Worm (Caenorhabditis elegans): ENCODE results near the gene fip-3.
A peak's percentile ranks its signal among the peaks of the same experiment; 100 is the strongest.

The fip-3 gene

ce11 chrIII:8589195-8589594 is at the start of gene fip-3:
Gene fip-3 (minus strand): TSS chrIII:8589488.
- TF ChIP-seq nhr-237 (tag; optimal IDR thresholded peaks at IDR 0.05): no peak
- no peak for TF ChIP-seq mep-1 (tag; optimal IDR thresholded peaks at IDR 0.05)
- no peak for TF ChIP-seq ceh-88 (GFP tag; IDR thresholded peaks at IDR 0.05)
- TF ChIP-seq Y116A8C.19 (tag; optimal IDR thresholded peaks at IDR 0.05; ENCODE audit: borderline replicate concordance): no peak
- TF ChIP-seq ceh-63 (GFP tag; optimal IDR thresholded peaks at IDR 0.05): no peak
- TF ChIP-seq nhr-19 (GFP tag; conservative IDR thresholded peaks at IDR 0.05): no peak
- TF ChIP-seq nhr-47 (tag; optimal IDR thresholded peaks at IDR 0.05): no peak
- no peak for TF ChIP-seq unc-98 (GFP tag; IDR thresholded peaks at IDR 0.05)
- no peak for TF ChIP-seq pag-3 (tag; optimal IDR thresholded peaks at IDR 0.05; ENCODE audit: borderline replicate concordance, insufficient read depth)
- TF ChIP-seq unc-130 (tag; optimal IDR thresholded peaks at IDR 0.05): no peak
- no peak for TF ChIP-seq nhr-76 (tag; optimal IDR thresholded peaks at IDR 0.05)
- no peak for TF ChIP-seq tbx-2 (tag; optimal IDR thresholded peaks at IDR 0.05)
- no peak for TF ChIP-seq grh-1 (GFP tag; IDR thresholded peaks at IDR 0.05)
- TF ChIP-seq fos-1 (tag; optimal IDR thresholded peaks at IDR 0.05): no peak
- no peak for TF ChIP-seq ceh-82 (tag; optimal IDR thresholded peaks at IDR 0.05)
- no peak for TF ChIP-seq mdl-1 (tag; optimal IDR thresholded peaks at IDR 0.05)

ce11 chrIII:8636803-8637202 is 47.5 kb upstream of the fip-3 start:
- TF ChIP-seq unc-86 (tag; optimal IDR thresholded peaks at IDR 0.05) (no peak), lsy-2 (tag; optimal IDR thresholded peaks at IDR 0.05) (peak in 1 of 2 experiments; percentile 46), swsn-7 (tag; optimal IDR thresholded peaks at IDR 0.05) (no peak), grh-1 (GFP tag; IDR thresholded peaks at IDR 0.05) (no peak), ceh-90 (tag; optimal IDR thresholded peaks at IDR 0.05) (no peak), nhr-71 (tag; optimal IDR thresholded peaks at IDR 0.05) (peak; percentile 42), sup-37 (GFP tag; optimal IDR thresholded peaks at IDR 0.05) (no peak), zag-1 (tag; optimal IDR thresholded peaks at IDR 0.05) (no peak), nhr-85 (tag) (no peak), lin-14 (GFP tag; optimal IDR thresholded peaks at IDR 0.05) (peak; percentile 73), sox-4 (tag; optimal IDR thresholded peaks at IDR 0.05) (no peak), nhr-20 (tag; optimal IDR thresholded peaks at IDR 0.05) (no peak), alr-1 (tag; optimal IDR thresholded peaks at IDR 0.05; ENCODE audit: borderline replicate concordance) (no peak), snpc-4 (tag; optimal IDR thresholded peaks at IDR 0.05) (no peak), unc-62 (GFP tag; optimal IDR thresholded peaks at IDR 0.05) (no peak), snu-23 (GFP tag; optimal IDR thresholded peaks at IDR 0.05) (no peak), rnt-1 (tag; optimal IDR thresholded peaks at IDR 0.05) (peak; percentile 61), ceh-63 (GFP tag; optimal IDR thresholded peaks at IDR 0.05) (no peak), ets-5 (GFP tag; IDR thresholded peaks at IDR 0.05) (no peak)

- TF ChIP-seq nhr-76 (tag; optimal IDR thresholded peaks at IDR 0.05): no peak
- TF ChIP-seq nhr-20 (tag; optimal IDR thresholded peaks at IDR 0.05): peak; percentile 64
- peak; percentile 84 for TF ChIP-seq lin-14 (GFP tag; optimal IDR thresholded peaks at IDR 0.05)
- TF ChIP-seq mef-2 (tag; optimal IDR thresholded peaks at IDR 0.05): no peak
- TF ChIP-seq hlh-4 (tag; optimal IDR thresholded peaks at IDR 0.05): no peak
- peak; percentile 55 for TF ChIP-seq unc-130 (tag; optimal IDR thresholded peaks at IDR 0.05)
- peak; percentile 51 for TF ChIP-seq isw-1 (GFP tag; IDR thresholded peaks at IDR 0.05)
- peak; percentile 50 for TF ChIP-seq lin-39 (tag; optimal IDR thresholded peaks at IDR 0.05)
- TF ChIP-seq swsn-7 (tag; optimal IDR thresholded peaks at IDR 0.05): peak; percentile 62
- no peak for TF ChIP-seq sup-37 (GFP tag; optimal IDR thresholded peaks at IDR 0.05)
- TF ChIP-seq nhr-71 (tag; optimal IDR thresholded peaks at IDR 0.05): peak; percentile 78
- no peak for TF ChIP-seq alr-1 (tag; optimal IDR thresholded peaks at IDR 0.05; ENCODE audit: borderline replicate concordance)
- TF ChIP-seq fos-1 (tag; optimal IDR thresholded peaks at IDR 0.05): no peak
- peak; percentile 57 for TF ChIP-seq irx-1 (tag; optimal IDR thresholded peaks at IDR 0.05)
- TF ChIP-seq blmp-1 (tag; optimal IDR thresholded peaks at IDR 0.05): peak; percentile 67
- no peak for TF ChIP-seq vab-15 (tag; optimal IDR thresholded peaks at IDR 0.05)
- peak; percentile 47 to 64 (median 54) for TF ChIP-seq ceh-82 (tag; optimal IDR thresholded peaks at IDR 0.05)
- no peak for TF ChIP-seq elt-2 (tag; optimal IDR thresholded peaks at IDR 0.05)
- TF ChIP-seq ets-5 (GFP tag; IDR thresholded peaks at IDR 0.05): no peak
- no peak for TF ChIP-seq C04F5.9 (tag; optimal IDR thresholded peaks at IDR 0.05)
- peak in 1 of 2 experiments; percentile 53 for TF ChIP-seq mdl-1 (tag; optimal IDR thresholded peaks at IDR 0.05)
- peak; percentile 52 for TF ChIP-seq rnt-1 (tag; optimal IDR thresholded peaks at IDR 0.05)
- no peak for TF ChIP-seq sptf-1 (tag; optimal IDR thresholded peaks at IDR 0.05)
- TF ChIP-seq ces-1 (GFP tag; optimal IDR thresholded peaks at IDR 0.05): no peak
- no peak for TF ChIP-seq jun-1 (tag; optimal IDR thresholded peaks at IDR 0.05)
- TF ChIP-seq dpl-1 (GFP tag; optimal IDR thresholded peaks at IDR 0.05): peak; percentile 81 to 94 (median 87)
- no peak for TF ChIP-seq fkh-4 (tag; optimal IDR thresholded peaks at IDR 0.05; ENCODE audit: borderline replicate concordance)
- TF ChIP-seq xbp-1 (tag; optimal IDR thresholded peaks at IDR 0.05): peak; percentile 72
- TF ChIP-seq nhr-237 (tag; optimal IDR thresholded peaks at IDR 0.05): no peak
- TF ChIP-seq lin-15B (tag; optimal IDR thresholded peaks at IDR 0.05): peak; percentile 86
These were observed 41.5 kb upstream of the fip-3 start, which contains the start of gene dnj-10 for ce11 chrIII:8630833-8631232. Gene dnj-10 (plus strand): TSS chrIII:8631165.
